Worm (Caenorhabditis elegans) whole organism, young adult: ENCODE results near the gene T03E6.9.
A peak's percentile ranks its signal among the peaks of the same experiment; 100 is the strongest.

ENCODE experiments used
- B0336.3 ChIP-seq: fragments of 200-800 bp; sonication (Bioruptor generic); IDR thresholded peaks from 2 replicates; pipeline ENCODE4 v1.3.6; 2022; ENCODE audit warnings: missing genetic modification characterization, missing compliant biosample characterization
- F23B12.7 ChIP-seq: sonication (generic microtip); optimal IDR thresholded peaks from 2 replicates; lab custom pipeline; 2017; ENCODE audit warnings: missing genetic modification characterization, mild to moderate bottlenecking, missing compliant biosample characterization, antibody characterized with exemption, moderate library complexity; ENCODE audit not compliant: insufficient read depth
- F33H1.4 ChIP-seq: fragments of 200-800 bp; sonication (Bioruptor generic); IDR thresholded peaks from 2 replicates; pipeline ENCODE4 v1.3.6; 2022; ENCODE audit warnings: missing genetic modification reagents, missing genetic modification characterization, missing compliant biosample characterization
- F55B11.4 ChIP-seq: sonication (generic microtip); optimal IDR thresholded peaks from 2 replicates; lab custom pipeline; 2016; ENCODE audit warnings: missing compliant biosample characterization, missing genetic modification characterization, borderline replicate concordance; ENCODE audit not compliant: insufficient read depth
- F57A8.1 ChIP-seq: fragments of 200-800 bp; sonication (Bioruptor generic); optimal IDR thresholded peaks from 2 replicates; lab custom pipeline; 2018; ENCODE audit warnings: mild to moderate bottlenecking, missing genetic modification characterization, moderate library complexity, missing compliant biosample characterization
- T26A5.8 ChIP-seq: sonication (generic microtip); optimal IDR thresholded peaks from 2 replicates; lab custom pipeline; 2016; ENCODE audit warnings: missing genetic modification characterization, missing compliant biosample characterization
- ZK185.1 ChIP-seq: sonication (generic microtip); optimal IDR thresholded peaks from 2 replicates; lab custom pipeline; 2016; ENCODE audit warnings: mild to moderate bottlenecking, missing genetic modification characterization, missing compliant biosample characterization; ENCODE audit not compliant: poor library complexity, severe bottlenecking
- akir-1 ChIP-seq: fragments of 200-800 bp; sonication (Bioruptor generic); optimal IDR thresholded peaks from 2 replicates; lab custom pipeline; 2018; ENCODE audit warnings: mild to moderate bottlenecking, missing genetic modification characterization, moderate library complexity, missing compliant biosample characterization
- atf-7 ChIP-seq: sonication (generic microtip); optimal IDR thresholded peaks from 2 replicates; lab custom pipeline; 2017; ENCODE audit warnings: mild to moderate bottlenecking, missing genetic modification characterization, missing compliant biosample characterization
- attf-5 ChIP-seq: fragments of 200-800 bp; sonication (Bioruptor generic); optimal IDR thresholded peaks from 2 replicates; lab custom pipeline; 2018; ENCODE audit warnings: mild to moderate bottlenecking, missing genetic modification characterization, missing compliant biosample characterization
- bed-1 ChIP-seq: fragments of 200-800 bp; sonication (Bioruptor generic); IDR thresholded peaks from 2 replicates; pipeline ENCODE4 v1.3.6; 2022; ENCODE audit warnings: missing genetic modification reagents, missing genetic modification characterization, missing compliant biosample characterization
- cebp-2 ChIP-seq: fragments of 200-800 bp; sonication (Bioruptor generic); IDR thresholded peaks from 2 replicates; pipeline ENCODE4 v1.3.6; 2022; ENCODE audit warnings: missing genetic modification characterization, missing compliant biosample characterization
- ceh-58 ChIP-seq: fragments of 200-800 bp; sonication (Bioruptor generic); IDR thresholded peaks from 2 replicates; pipeline ENCODE4 v1.3.6; 2022; ENCODE audit warnings: missing genetic modification characterization, missing compliant biosample characterization
- egl-18 ChIP-seq: fragments of 200-800 bp; sonication (Bioruptor generic); IDR thresholded peaks from 2 replicates; pipeline ENCODE4 v1.3.6; 2022; ENCODE audit warnings: missing genetic modification reagents, missing genetic modification characterization, missing compliant biosample characterization
- ekl-4 ChIP-seq: fragments of 200-800 bp; sonication (Bioruptor generic); IDR thresholded peaks from 2 replicates; pipeline ENCODE4 v1.3.6; 2022; ENCODE audit warnings: missing genetic modification reagents, missing genetic modification characterization, missing compliant biosample characterization
- gei-17 ChIP-seq: fragments of 200-800 bp; sonication (Bioruptor generic); optimal IDR thresholded peaks from 2 replicates; lab custom pipeline; 2018; ENCODE audit warnings: mild to moderate bottlenecking, missing genetic modification characterization, missing compliant biosample characterization
- him-1 ChIP-seq: sonication (generic microtip); optimal IDR thresholded peaks from 2 replicates; lab custom pipeline; 2016; ENCODE audit warnings: missing genotype, missing genetic modification reagents, missing genetic modification characterization, missing compliant biosample characterization
- hmg-1.2 ChIP-seq: fragments of 200-800 bp; sonication (Bioruptor generic); IDR thresholded peaks from 2 replicates; pipeline ENCODE4 v1.3.6; 2022; ENCODE audit warnings: missing genetic modification reagents, missing genetic modification characterization, missing compliant biosample characterization
- let-607 ChIP-seq, 2 experiments: fragments of 200-800 bp in 1 of 2; sonication (Bioruptor generic) in 1 of 2; sonication (generic microtip) in 1 of 2; optimal IDR thresholded peaks; 2 replicates each; lab custom pipeline; 2016 to 2018; ENCODE audit warnings: mild to moderate bottlenecking in 2 of 2, missing compliant biosample characterization in 2 of 2, missing genetic modification characterization in 2 of 2, moderate library complexity in 2 of 2, missing genotype in 1 of 2
- lin-26 ChIP-seq: fragments of 200-800 bp; sonication (Bioruptor generic); IDR thresholded peaks from 2 replicates; pipeline ENCODE4 v1.3.6; 2022; ENCODE audit warnings: missing genetic modification reagents, missing genetic modification characterization, missing compliant biosample characterization
- lin-35 ChIP-seq, 3 experiments: fragments of 150-350 bp in 2 of 3; sonication (generic microtip) in 1 of 3; optimal IDR thresholded peaks; 2 replicates each; lab custom pipeline; 2014 to 2018; ENCODE audit warnings: missing biosample characterization in 3 of 3, missing genetic modification characterization in 3 of 3, missing genetic modification reagents in 3 of 3
- lin-40 ChIP-seq: sonication (generic microtip); optimal IDR thresholded peaks from 2 replicates; lab custom pipeline; 2016; ENCODE audit warnings: missing genetic modification characterization, mild to moderate bottlenecking, missing compliant biosample characterization, missing genotype, missing genetic modification reagents
- madf-3 ChIP-seq: fragments of 200-800 bp; sonication (Bioruptor generic); IDR thresholded peaks from 2 replicates; pipeline ENCODE4 v1.3.6; 2022; ENCODE audit warnings: missing genetic modification reagents, missing genetic modification characterization, missing compliant biosample characterization
- mel-28 ChIP-seq: sonication (generic microtip); optimal IDR thresholded peaks from 2 replicates; lab custom pipeline; 2016; ENCODE audit warnings: borderline replicate concordance, mild to moderate bottlenecking, missing genetic modification characterization, missing compliant biosample characterization
- mes-4 ChIP-seq: sonication (generic microtip); optimal IDR thresholded peaks from 2 replicates; lab custom pipeline; 2016; ENCODE audit warnings: missing genotype, missing genetic modification characterization, missing compliant biosample characterization
- mxl-1 ChIP-seq: sonication (generic microtip); optimal IDR thresholded peaks from 2 replicates; lab custom pipeline; 2016; ENCODE audit warnings: missing genetic modification characterization, missing compliant biosample characterization
- nhr-27 ChIP-seq: fragments of 200-800 bp; sonication (Bioruptor generic); optimal IDR thresholded peaks from 2 replicates; lab custom pipeline; 2018; ENCODE audit warnings: mild to moderate bottlenecking, missing genetic modification characterization, moderate library complexity, missing compliant biosample characterization
- snpc-3.4 ChIP-seq: sonication (generic microtip); optimal IDR thresholded peaks from 2 replicates; lab custom pipeline; 2017; ENCODE audit warnings: missing genetic modification characterization, mild to moderate bottlenecking, missing compliant biosample characterization, antibody characterized with exemption, moderate library complexity, missing genotype, missing genetic modification reagents
- tbp1 ChIP-seq: fragments of 200-800 bp; sonication (Bioruptor generic); optimal IDR thresholded peaks from 2 replicates; lab custom pipeline; 2018; ENCODE audit warnings: mild to moderate bottlenecking, missing genetic modification characterization, missing compliant biosample characterization
- tlf-1 ChIP-seq: fragments of 200-800 bp; sonication (Bioruptor generic); optimal IDR thresholded peaks from 2 replicates; lab custom pipeline; 2018; ENCODE audit warnings: mild to moderate bottlenecking, missing genetic modification characterization, missing compliant biosample characterization
- ztf-26 ChIP-seq: sonication (generic microtip); optimal IDR thresholded peaks from 2 replicates; lab custom pipeline; 2017; ENCODE audit warnings: missing genetic modification characterization, missing compliant biosample characterization
- ztf-28 ChIP-seq: fragments of 200-800 bp; sonication (Bioruptor generic); IDR thresholded peaks from 2 replicates; pipeline ENCODE4 v1.3.6; 2022; ENCODE audit warnings: missing genetic modification reagents, missing genetic modification characterization, missing compliant biosample characterization
- ztf-3 ChIP-seq: fragments of 200-800 bp; sonication (Bioruptor generic); optimal IDR thresholded peaks from 2 replicates; lab custom pipeline; 2018; ENCODE audit warnings: mild to moderate bottlenecking, missing genetic modification characterization, missing compliant biosample characterization
- ztf-6 ChIP-seq: fragments of 200-800 bp; sonication (Bioruptor generic); IDR thresholded peaks from 2 replicates; pipeline ENCODE4 v1.3.6; 2022; ENCODE audit warnings: missing genetic modification reagents, missing genetic modification characterization, missing compliant biosample characterization

Gene T03E6.9

ce11 chrV:16640366-16640765 lies 39.8 kb upstream of the T03E6.9 start (continued):
- TF ChIP-seq him-1 (tag; lab: Kevin White, UChicago) (peak; percentile 71), F55B11.4 (tag; lab: Kevin White, UChicago) (no peak), madf-3 (GFP tag; lab: Robert Waterston, UW) (no peak), F57A8.1 (GFP tag; lab: Kevin White, UChicago) (no peak)
- TF ChIP-seq, all 124 proteins: peak for 32

ce11 chrV:16638204-16638603 lies 37.7 kb upstream of the T03E6.9 start, which contains the start of gene srw-76:
TSS of gene srw-76 (minus strand) at chrV:16638304.
- TF ChIP-seq T26A5.8 (tag; lab: Kevin White, UChicago) (no peak), mxl-1 (no peak), bed-1 (GFP tag; lab: Robert Waterston, UW) (no peak), gei-17 (no peak), lin-35 (GFP tag; optimal IDR thresholded peaks at IDR 0.05; lab: Kevin White, UChicago) (no peak), F33H1.4 (GFP tag; lab: Robert Waterston, UW) (no peak), tbp1 (GFP tag; lab: Kevin White, UChicago) (no peak)

ce11 chrV:16635911-16636310 lies 35.4 kb upstream of the T03E6.9 start, which contains the start of gene mltn-11:
TSS of gene mltn-11 (plus strand) at chrV:16636186.
- TF ChIP-seq F57A8.1 (GFP tag; lab: Kevin White, UChicago) (no peak), him-1 (tag; lab: Kevin White, UChicago) (no peak), snpc-3.4 (no peak), ztf-3 (GFP tag; lab: Kevin White, UChicago) (no peak), ztf-26 (tag; lab: Kevin White, UChicago) (no peak), B0336.3 (GFP tag; lab: Robert Waterston, UW) (no peak)
- TF ChIP-seq, all 124 proteins: peak for 0

ce11 chrV:16629600-16629999 lies 29.1 kb upstream of the T03E6.9 start, which contains the start of gene srd-21:
TSS of gene srd-21 (plus strand) at chrV:16629900.
- TF ChIP-seq let-607 (tag; optimal IDR thresholded peaks at IDR 0.05; lab: Kevin White, UChicago): no peak
- no peak for TF ChIP-seq lin-40 (tag; lab: Kevin White, UChicago)
- TF ChIP-seq mes-4 (tag; lab: Kevin White, UChicago): no peak
- no peak for TF ChIP-seq nhr-27 (tag; lab: Kevin White, UChicago)
- no peak for TF ChIP-seq ztf-6 (GFP tag; lab: Robert Waterston, UW)
- no peak for TF ChIP-seq attf-5 (GFP tag; lab: Kevin White, UChicago)
- TF ChIP-seq ceh-58 (GFP tag; lab: Robert Waterston, UW): no peak
- TF ChIP-seq ekl-4 (GFP tag; lab: Robert Waterston, UW): no peak
- no peak for TF ChIP-seq ztf-26 (tag; lab: Kevin White, UChicago)
- TF ChIP-seq mel-28 (tag; lab: Kevin White, UChicago): no peak
- TF ChIP-seq F23B12.7 (tag; lab: Kevin White, UChicago): no peak
- no peak for TF ChIP-seq ZK185.1 (tag; lab: Kevin White, UChicago)
- no peak for TF ChIP-seq tlf-1 (GFP tag; lab: Kevin White, UChicago)
- no peak for TF ChIP-seq ztf-28
- no peak for TF ChIP-seq atf-7
- TF ChIP-seq lin-35 (GFP tag; optimal IDR thresholded peaks at IDR 0.05; lab: Kevin White, UChicago): no peak
- no peak for TF ChIP-seq egl-18
- TF ChIP-seq F55B11.4 (tag; lab: Kevin White, UChicago): no peak
- TF ChIP-seq cebp-2 (GFP tag; lab: Robert Waterston, UW): no peak

- TF ChIP-seq hmg-1.2 (GFP tag; lab: Robert Waterston, UW) (no peak), akir-1 (GFP tag; lab: Kevin White, UChicago) (no peak), lin-26 (GFP tag; lab: Robert Waterston, UW) (no peak)
Observed at ce11 chrV:16628991-16629390, 28.5 kb upstream of the T03E6.9 start, which contains the start of gene W06G6.2. TSS of gene W06G6.2 (plus strand) at chrV:16629291.
